Fruit fly (Drosophila melanogaster) Kc167 (cell line): ENCODE results near the gene Elys.

Experiments
- Myc ChIP-seq: fragments of >200 bp; optimal IDR thresholded peaks from 2 replicates; lab custom pipeline; 2017; ENCODE audit warnings: missing external identifiers
- Sin3A ChIP-seq: fragments of >200 bp; optimal IDR thresholded peaks from 2 replicates; lab custom pipeline; 2018; ENCODE audit warnings: missing external identifiers
- h ChIP-seq: fragments of >200 bp; optimal IDR thresholded peaks from 3 replicates; lab custom pipeline; 2018; ENCODE audit warnings: missing external identifiers
- insv ChIP-seq: fragments of >200 bp; optimal IDR thresholded peaks from 3 replicates; lab custom pipeline; 2018; ENCODE audit warnings: missing external identifiers
- psq ChIP-seq: fragments of >200 bp; optimal IDR thresholded peaks from 2 replicates; lab custom pipeline; 2017; ENCODE audit warnings: missing external identifiers
- ttk ChIP-seq: sonication (Bioruptor generic); optimal IDR thresholded peaks from 2 replicates; lab custom pipeline; 2017; ENCODE audit warnings: missing external identifiers

- no peak for TF ChIP-seq psq
- TF ChIP-seq insv, result no peak
- TF ChIP-seq h (lab: Kevin White, UChicago), result no peak
- TF ChIP-seq ttk (lab: Kevin White, UChicago), result no peak
- no peak for TF ChIP-seq Sin3A (lab: Kevin White, UChicago)
- no peak for TF ChIP-seq Myc (lab: Kevin White, UChicago)
These were observed 23.6 kb downstream of the Elys start, which contains the start of gene et for dm6 chrX:19675662-19676061.
